Fruit fly (Drosophila melanogaster) whole organism, prepupa: Measurements from ENCODE around the gene bc10.

Experiments used
- Blimp-1 ChIP-seq: fragments of 200-800 bp; sonication (Bioruptor generic); optimal IDR thresholded peaks from 3 replicates; lab custom pipeline; 2017; ENCODE audit warnings: missing biosample characterization, missing genetic modification characterization, mild to moderate bottlenecking, moderate library complexity, missing genetic modification reagents
- CG10631 ChIP-seq: fragments of 200-800 bp; sonication (Bioruptor generic); optimal IDR thresholded peaks from 2 replicates; lab custom pipeline; 2016; ENCODE audit warnings: missing biosample characterization, missing genetic modification characterization
- CG10669 ChIP-seq: fragments of 200-800 bp; sonication (Bioruptor generic); optimal IDR thresholded peaks from 3 replicates; lab custom pipeline; 2018; ENCODE audit warnings: missing biosample characterization, mild to moderate bottlenecking, missing genetic modification characterization, moderate library complexity
- CG11762 ChIP-seq: fragments of 200-800 bp; sonication (Bioruptor generic); optimal IDR thresholded peaks from 3 replicates; lab custom pipeline; 2016; ENCODE audit warnings: missing biosample characterization, missing genetic modification characterization; ENCODE audit not compliant: insufficient read depth
- CG15336 ChIP-seq: fragments of 200-800 bp; sonication (Bioruptor generic); IDR thresholded peaks from 2 replicates; pipeline ENCODE4 v1.3.6; 2022; ENCODE audit warnings: missing biosample characterization, missing genetic modification characterization
- CG1621 ChIP-seq: fragments of 200-800 bp; sonication (Bioruptor generic); optimal IDR thresholded peaks from 3 replicates; lab custom pipeline; 2018; ENCODE audit warnings: missing biosample characterization, mild to moderate bottlenecking, missing genetic modification characterization
- CG16779 ChIP-seq: fragments of 200-800 bp; sonication (Bioruptor generic); optimal IDR thresholded peaks from 3 replicates; lab custom pipeline; 2017; ENCODE audit warnings: missing biosample characterization, mild to moderate bottlenecking, missing genetic modification characterization
- CG3032 ChIP-seq: fragments of 200-800 bp; optimal IDR thresholded peaks from 2 replicates; lab custom pipeline; 2019; ENCODE audit warnings: missing biosample characterization, mild to moderate bottlenecking, missing genetic modification characterization, moderate library complexity
- CG31627 ChIP-seq: fragments of 200-800 bp; sonication (Bioruptor generic); optimal IDR thresholded peaks from 3 replicates; lab custom pipeline; 2016; ENCODE audit warnings: missing biosample characterization, missing genetic modification characterization
- CG34406 ChIP-seq: fragments of 200-800 bp; sonication (Bioruptor generic); optimal IDR thresholded peaks from 3 replicates; lab custom pipeline; 2016; ENCODE audit warnings: missing biosample characterization, missing genetic modification characterization
- CG3919 ChIP-seq: fragments of 200-800 bp; sonication (Bioruptor generic); optimal IDR thresholded peaks from 3 replicates; lab custom pipeline; 2016; ENCODE audit warnings: missing biosample characterization, missing genetic modification characterization
- CG4318 ChIP-seq: fragments of 200-800 bp; sonication (Bioruptor generic); optimal IDR thresholded peaks from 3 replicates; lab custom pipeline; 2017; ENCODE audit warnings: missing biosample characterization, mild to moderate bottlenecking, missing genetic modification characterization
- CG6163 ChIP-seq: fragments of 200-800 bp; sonication (Bioruptor generic); IDR thresholded peaks from 3 replicates; pipeline ENCODE4 v1.3.6; 2022; ENCODE audit warnings: missing biosample characterization, missing genetic modification characterization
- CG6276 ChIP-seq: fragments of 200-800 bp; sonication (Bioruptor generic); optimal IDR thresholded peaks from 2 replicates; lab custom pipeline; 2017; ENCODE audit warnings: missing biosample characterization, mild to moderate bottlenecking, missing genetic modification characterization
- CG6854 ChIP-seq: fragments of 200-800 bp; sonication (Bioruptor generic); optimal IDR thresholded peaks from 2 replicates; lab custom pipeline; 2017; ENCODE audit warnings: missing biosample characterization, mild to moderate bottlenecking, missing genetic modification characterization
- CG8119 ChIP-seq: fragments of 200-800 bp; sonication (Bioruptor generic); IDR thresholded peaks from 3 replicates; pipeline ENCODE4 v1.3.6; 2022; ENCODE audit warnings: missing biosample characterization, missing genetic modification characterization
- CG8319 ChIP-seq: fragments of 200-800 bp; sonication (Bioruptor generic); optimal IDR thresholded peaks from 3 replicates; lab custom pipeline; 2016; ENCODE audit warnings: missing biosample characterization, missing genetic modification characterization
- CG8632 ChIP-seq: fragments of 200-800 bp; sonication (Bioruptor generic); optimal IDR thresholded peaks from 3 replicates; lab custom pipeline; 2016; ENCODE audit warnings: missing biosample characterization, missing genetic modification characterization
- CG9139 ChIP-seq: fragments of 200-800 bp; sonication (Bioruptor generic); optimal IDR thresholded peaks from 3 replicates; lab custom pipeline; 2017; ENCODE audit warnings: missing biosample characterization, mild to moderate bottlenecking, missing genetic modification characterization
- Eip78C ChIP-seq: fragments of 200-800 bp; sonication (Bioruptor generic); peaks from one replicate; lab custom pipeline; 2016; ENCODE audit warnings: missing biosample characterization, missing genetic modification characterization
- Eip93F ChIP-seq: fragments of 200-800 bp; sonication (Bioruptor generic); optimal IDR thresholded peaks from 2 replicates; lab custom pipeline; 2016; ENCODE audit warnings: missing biosample characterization, mild to moderate bottlenecking, missing genetic modification characterization
- Ets96B ChIP-seq: fragments of 200-800 bp; optimal IDR thresholded peaks from 2 replicates; lab custom pipeline; 2019; ENCODE audit warnings: missing biosample characterization, mild to moderate bottlenecking, missing genetic modification characterization, moderate library complexity
- Gug ChIP-seq: fragments of 200-800 bp; sonication (Bioruptor generic); IDR thresholded peaks from 2 replicates; pipeline ENCODE4 v1.3.6; 2022; ENCODE audit warnings: missing biosample characterization, missing genetic modification characterization
- Hr38 ChIP-seq: sonication (Bioruptor generic); optimal IDR thresholded peaks from 2 replicates; lab custom pipeline; 2016; ENCODE audit warnings: missing biosample characterization, missing genetic modification characterization
- Hr39 ChIP-seq: fragments of 200-800 bp; sonication (Bioruptor generic); optimal IDR thresholded peaks from 2 replicates; lab custom pipeline; 2016; ENCODE audit warnings: missing biosample characterization, missing genetic modification characterization
- Hr4 ChIP-seq: fragments of 200-800 bp; sonication (Bioruptor generic); optimal IDR thresholded peaks from 3 replicates; lab custom pipeline; 2016; ENCODE audit warnings: missing biosample characterization, missing genetic modification characterization
- Lpt ChIP-seq: fragments of 200-800 bp; sonication (Bioruptor generic); optimal IDR thresholded peaks from 3 replicates; lab custom pipeline; 2016; ENCODE audit warnings: missing biosample characterization, missing genetic modification characterization
- Sox102F ChIP-seq: fragments of 200-800 bp; sonication (Bioruptor generic); optimal IDR thresholded peaks from 2 replicates; lab custom pipeline; 2016; ENCODE audit warnings: missing biosample characterization, mild to moderate bottlenecking, missing genetic modification characterization
- Sox15 ChIP-seq: fragments of 200-800 bp; sonication (Bioruptor generic); optimal IDR thresholded peaks from 3 replicates; lab custom pipeline; 2016; ENCODE audit warnings: missing biosample characterization, missing genetic modification characterization
- achi ChIP-seq: fragments of 200-800 bp; sonication (Bioruptor generic); optimal IDR thresholded peaks from 3 replicates; lab custom pipeline; 2016; ENCODE audit warnings: missing biosample characterization, missing genetic modification characterization
- acj6 ChIP-seq: fragments of 200-800 bp; sonication (Bioruptor generic); optimal IDR thresholded peaks from 3 replicates; lab custom pipeline; 2016; ENCODE audit warnings: missing biosample characterization, missing genetic modification characterization
- eg ChIP-seq: fragments of 200-800 bp; sonication (Bioruptor generic); IDR thresholded peaks from 3 replicates; pipeline ENCODE4 v1.3.6; 2022; ENCODE audit warnings: missing biosample characterization, missing genetic modification characterization
- esn ChIP-seq: fragments of 200-800 bp; sonication (Bioruptor generic); optimal IDR thresholded peaks from 2 replicates; lab custom pipeline; 2016; ENCODE audit warnings: missing biosample characterization, mild to moderate bottlenecking, missing genetic modification characterization, moderate library complexity
- fd85E ChIP-seq: fragments of 200-800 bp; sonication (Bioruptor generic); optimal IDR thresholded peaks from 3 replicates; lab custom pipeline; 2016; ENCODE audit warnings: missing biosample characterization, missing genetic modification characterization
- fkh ChIP-seq: fragments of 200-800 bp; sonication (Bioruptor generic); optimal IDR thresholded peaks from 3 replicates; lab custom pipeline; 2017; ENCODE audit warnings: missing biosample characterization, mild to moderate bottlenecking, missing genetic modification characterization, moderate library complexity
- lz ChIP-seq: fragments of 200-800 bp; sonication (Bioruptor generic); optimal IDR thresholded peaks from 3 replicates; lab custom pipeline; 2016; ENCODE audit warnings: missing biosample characterization, missing genetic modification characterization
- net ChIP-seq: fragments of 200-800 bp; sonication (Bioruptor generic); optimal IDR thresholded peaks from 3 replicates; lab custom pipeline; 2016; ENCODE audit warnings: missing biosample characterization, missing genetic modification characterization
- pdm3 ChIP-seq: fragments of 200-800 bp; sonication (Bioruptor generic); optimal IDR thresholded peaks from 3 replicates; lab custom pipeline; 2016; ENCODE audit warnings: missing biosample characterization, missing genetic modification characterization
- salr ChIP-seq, 2 experiments: fragments of 200-800 bp; sonication (Bioruptor generic); optimal IDR thresholded peaks; 3 replicates each; lab custom pipeline; 2016 to 2018; ENCODE audit warnings: missing biosample characterization in 2 of 2, missing genetic modification characterization in 2 of 2, mild to moderate bottlenecking in 1 of 2
- spab ChIP-seq: fragments of 200-800 bp; sonication (Bioruptor generic); optimal IDR thresholded peaks from 2 replicates; lab custom pipeline; 2017; ENCODE audit warnings: missing biosample characterization, mild to moderate bottlenecking, missing genetic modification characterization, missing genetic modification reagents
- svp ChIP-seq: fragments of 200-800 bp; sonication (Bioruptor generic); peaks from one replicate; lab custom pipeline; 2016; ENCODE audit warnings: missing biosample characterization, missing genetic modification characterization
- vri ChIP-seq: fragments of 200-800 bp; sonication (Bioruptor generic); optimal IDR thresholded peaks from 3 replicates; lab custom pipeline; 2016; ENCODE audit warnings: missing biosample characterization, mild to moderate bottlenecking, missing genetic modification characterization

bc10 gene

dm6 chr3L:5594853-5595593 is 30.0 kb downstream of the bc10 start, which contains the start of the genes Alp10 and Alp9:
Gene Alp10, minus strand, starts transcription at chr3L:5595272.
Gene Alp9, plus strand, starts transcription at chr3L:5595542.
- TF ChIP-seq CG10631 (GFP tag; lab: Kevin White, UChicago), result no peak
- TF ChIP-seq CG8319, result no peak
- no peak for TF ChIP-seq CG31627 (GFP tag; lab: Kevin White, UChicago)
- TF ChIP-seq, all 60 proteins: peak for 0

dm6 chr3L:5599592-5599991 is 34.6 kb downstream of the bc10 start, which contains the start of gene CG10591:
Gene CG10591, minus strand, starts transcription at chr3L:5599692.
- no peak for TF ChIP-seq CG11762 (GFP tag; lab: Kevin White, UChicago)
- TF ChIP-seq lz (GFP tag; lab: Kevin White, UChicago), result no peak
- no peak for TF ChIP-seq CG8119
- TF ChIP-seq fd85E (GFP tag; lab: Kevin White, UChicago), result no peak
- TF ChIP-seq CG15336 (GFP tag; lab: Robert Waterston, UW), result no peak
- TF ChIP-seq CG6854 (GFP tag; lab: Kevin White, UChicago), result no peak
- TF ChIP-seq CG9139 (GFP tag; lab: Kevin White, UChicago), result no peak
- TF ChIP-seq Eip78C (GFP tag; lab: Kevin White, UChicago), result no peak
- no peak for TF ChIP-seq CG10631 (GFP tag; lab: Kevin White, UChicago)
- TF ChIP-seq Sox102F (GFP tag; lab: Kevin White, UChicago), result no peak
- no peak for TF ChIP-seq fkh (GFP tag; lab: Kevin White, UChicago)
- TF ChIP-seq CG3032 (tag; lab: Kevin White, UChicago), result no peak
- TF ChIP-seq CG34406 (GFP tag; lab: Kevin White, UChicago), result no peak
- no peak for TF ChIP-seq spab (GFP tag; lab: Kevin White, UChicago)
- TF ChIP-seq Sox15, result no peak

dm6 chr3L:5603860-5604415 is 38.9 kb downstream of the bc10 start, which contains the start of gene TM9SF3:
Gene TM9SF3, minus strand, starts transcription at chr3L:5603979.
- TF ChIP-seq Ets96B (tag; lab: Kevin White, UChicago) (no peak), CG6276 (GFP tag; lab: Kevin White, UChicago) (no peak), Eip78C (GFP tag; lab: Kevin White, UChicago) (no peak), CG3032 (tag; lab: Kevin White, UChicago) (no peak), Hr38 (no peak), CG4318 (GFP tag; lab: Kevin White, UChicago) (no peak), esn (GFP tag; lab: Kevin White, UChicago) (peak; percentile 14), CG6854 (GFP tag; lab: Kevin White, UChicago) (no peak), spab (GFP tag; lab: Kevin White, UChicago) (no peak), acj6 (GFP tag; lab: Kevin White, UChicago) (no peak), Blimp-1 (no peak), CG8632 (GFP tag; lab: Kevin White, UChicago) (no peak), Hr39 (GFP tag; lab: Kevin White, UChicago) (peak; percentile 22), CG10631 (GFP tag; lab: Kevin White, UChicago) (peak; percentile 21), net (GFP tag; lab: Kevin White, UChicago) (no peak), salr (GFP tag; optimal IDR thresholded peaks at IDR 0.05; lab: Kevin White, UChicago) (no peak), CG1621 (no peak), CG11762 (GFP tag; lab: Kevin White, UChicago) (no peak), CG16779 (no peak), CG8319 (no peak), CG6163 (no peak), CG3919 (GFP tag; lab: Kevin White, UChicago) (no peak), Lpt (GFP tag; lab: Kevin White, UChicago) (no peak), fkh (GFP tag; lab: Kevin White, UChicago) (no peak), vri (GFP tag; lab: Kevin White, UChicago) (no peak), svp (no peak), CG31627 (GFP tag; lab: Kevin White, UChicago) (peak; percentile 23), pdm3 (no peak), eg (GFP tag; lab: Robert Waterston, UW) (no peak), Hr4 (GFP tag; lab: Kevin White, UChicago) (no peak), CG10669 (GFP tag; lab: Kevin White, UChicago) (no peak), Gug (GFP tag; lab: Robert Waterston, UW) (no peak), achi (GFP tag; lab: Kevin White, UChicago) (no peak), Eip93F (peak; percentile 5)
- TF ChIP-seq, all 60 proteins: peak for 5
